Fruit fly (Drosophila melanogaster) whole organism, prepupa: ENCODE results near the gene mio.

Experiments used
- Blimp-1 ChIP-seq: fragments of 200-800 bp; sonication (Bioruptor generic); optimal IDR thresholded peaks from 3 replicates; lab custom pipeline; 2017; ENCODE audit warnings: missing biosample characterization, missing genetic modification characterization, mild to moderate bottlenecking, moderate library complexity, missing genetic modification reagents
- CG10631 ChIP-seq: fragments of 200-800 bp; sonication (Bioruptor generic); optimal IDR thresholded peaks from 2 replicates; lab custom pipeline; 2016; ENCODE audit warnings: missing biosample characterization, missing genetic modification characterization
- CG10669 ChIP-seq: fragments of 200-800 bp; sonication (Bioruptor generic); optimal IDR thresholded peaks from 3 replicates; lab custom pipeline; 2018; ENCODE audit warnings: missing biosample characterization, mild to moderate bottlenecking, missing genetic modification characterization, moderate library complexity
- CG11294 ChIP-seq: fragments of 200-800 bp; sonication (Bioruptor generic); IDR thresholded peaks from 2 replicates; pipeline ENCODE4 v1.3.6; 2022; ENCODE audit warnings: missing biosample characterization, missing genetic modification characterization
- CG11902 ChIP-seq: fragments of 200-800 bp; sonication (Bioruptor generic); optimal IDR thresholded peaks from 3 replicates; lab custom pipeline; 2016; ENCODE audit warnings: missing biosample characterization, missing genetic modification characterization
- CG1621 ChIP-seq: fragments of 200-800 bp; sonication (Bioruptor generic); optimal IDR thresholded peaks from 3 replicates; lab custom pipeline; 2018; ENCODE audit warnings: missing biosample characterization, mild to moderate bottlenecking, missing genetic modification characterization
- CG3032 ChIP-seq: fragments of 200-800 bp; optimal IDR thresholded peaks from 2 replicates; lab custom pipeline; 2019; ENCODE audit warnings: missing biosample characterization, mild to moderate bottlenecking, missing genetic modification characterization, moderate library complexity
- CG31627 ChIP-seq: fragments of 200-800 bp; sonication (Bioruptor generic); optimal IDR thresholded peaks from 3 replicates; lab custom pipeline; 2016; ENCODE audit warnings: missing biosample characterization, missing genetic modification characterization
- CG32006 ChIP-seq: fragments of 200-800 bp; sonication (Bioruptor generic); optimal IDR thresholded peaks from 3 replicates; lab custom pipeline; 2017; ENCODE audit warnings: missing biosample characterization, mild to moderate bottlenecking, missing genetic modification characterization
- CG34406 ChIP-seq: fragments of 200-800 bp; sonication (Bioruptor generic); optimal IDR thresholded peaks from 3 replicates; lab custom pipeline; 2016; ENCODE audit warnings: missing biosample characterization, missing genetic modification characterization
- CG4318 ChIP-seq: fragments of 200-800 bp; sonication (Bioruptor generic); optimal IDR thresholded peaks from 3 replicates; lab custom pipeline; 2017; ENCODE audit warnings: missing biosample characterization, mild to moderate bottlenecking, missing genetic modification characterization
- CG6163 ChIP-seq: fragments of 200-800 bp; sonication (Bioruptor generic); IDR thresholded peaks from 3 replicates; pipeline ENCODE4 v1.3.6; 2022; ENCODE audit warnings: missing biosample characterization, missing genetic modification characterization
- CG6276 ChIP-seq: fragments of 200-800 bp; sonication (Bioruptor generic); optimal IDR thresholded peaks from 2 replicates; lab custom pipeline; 2017; ENCODE audit warnings: missing biosample characterization, mild to moderate bottlenecking, missing genetic modification characterization
- CG6808 ChIP-seq: fragments of 200-800 bp; sonication (Bioruptor generic); optimal IDR thresholded peaks from 3 replicates; lab custom pipeline; 2017; ENCODE audit warnings: missing biosample characterization, missing genetic modification characterization, mild to moderate bottlenecking, moderate library complexity, missing genetic modification reagents
- CG6854 ChIP-seq: fragments of 200-800 bp; sonication (Bioruptor generic); optimal IDR thresholded peaks from 2 replicates; lab custom pipeline; 2017; ENCODE audit warnings: missing biosample characterization, mild to moderate bottlenecking, missing genetic modification characterization
- CG7368 ChIP-seq: fragments of 200-800 bp; sonication (Bioruptor generic); optimal IDR thresholded peaks from 3 replicates; lab custom pipeline; 2016; ENCODE audit warnings: missing biosample characterization, missing genetic modification characterization
- CG8119 ChIP-seq: fragments of 200-800 bp; sonication (Bioruptor generic); IDR thresholded peaks from 3 replicates; pipeline ENCODE4 v1.3.6; 2022; ENCODE audit warnings: missing biosample characterization, missing genetic modification characterization
- CG8319 ChIP-seq: fragments of 200-800 bp; sonication (Bioruptor generic); optimal IDR thresholded peaks from 3 replicates; lab custom pipeline; 2016; ENCODE audit warnings: missing biosample characterization, missing genetic modification characterization
- CG8632 ChIP-seq: fragments of 200-800 bp; sonication (Bioruptor generic); optimal IDR thresholded peaks from 3 replicates; lab custom pipeline; 2016; ENCODE audit warnings: missing biosample characterization, missing genetic modification characterization
- CG9139 ChIP-seq: fragments of 200-800 bp; sonication (Bioruptor generic); optimal IDR thresholded peaks from 3 replicates; lab custom pipeline; 2017; ENCODE audit warnings: missing biosample characterization, mild to moderate bottlenecking, missing genetic modification characterization
- Eip75B ChIP-seq: fragments of 200-800 bp; sonication (Bioruptor generic); optimal IDR thresholded peaks from 3 replicates; lab custom pipeline; 2016; ENCODE audit warnings: missing biosample characterization, missing genetic modification characterization
- Eip78C ChIP-seq: fragments of 200-800 bp; sonication (Bioruptor generic); peaks from one replicate; lab custom pipeline; 2016; ENCODE audit warnings: missing biosample characterization, missing genetic modification characterization
- Eip93F ChIP-seq: fragments of 200-800 bp; sonication (Bioruptor generic); optimal IDR thresholded peaks from 2 replicates; lab custom pipeline; 2016; ENCODE audit warnings: missing biosample characterization, mild to moderate bottlenecking, missing genetic modification characterization
- Ets96B ChIP-seq: fragments of 200-800 bp; optimal IDR thresholded peaks from 2 replicates; lab custom pipeline; 2019; ENCODE audit warnings: missing biosample characterization, mild to moderate bottlenecking, missing genetic modification characterization, moderate library complexity
- Gug ChIP-seq: fragments of 200-800 bp; sonication (Bioruptor generic); IDR thresholded peaks from 2 replicates; pipeline ENCODE4 v1.3.6; 2022; ENCODE audit warnings: missing biosample characterization, missing genetic modification characterization
- Hr38 ChIP-seq: sonication (Bioruptor generic); optimal IDR thresholded peaks from 2 replicates; lab custom pipeline; 2016; ENCODE audit warnings: missing biosample characterization, missing genetic modification characterization
- Hr4 ChIP-seq: fragments of 200-800 bp; sonication (Bioruptor generic); optimal IDR thresholded peaks from 3 replicates; lab custom pipeline; 2016; ENCODE audit warnings: missing biosample characterization, missing genetic modification characterization
- Lpt ChIP-seq: fragments of 200-800 bp; sonication (Bioruptor generic); optimal IDR thresholded peaks from 3 replicates; lab custom pipeline; 2016; ENCODE audit warnings: missing biosample characterization, missing genetic modification characterization
- Met ChIP-seq: fragments of 200-800 bp; sonication (Bioruptor generic); optimal IDR thresholded peaks from 3 replicates; lab custom pipeline; 2016; ENCODE audit warnings: missing biosample characterization, missing genetic modification characterization
- OdsH ChIP-seq: fragments of 200-800 bp; sonication (Bioruptor generic); optimal IDR thresholded peaks from 3 replicates; lab custom pipeline; 2016; ENCODE audit warnings: missing biosample characterization, missing genetic modification characterization
- Smox ChIP-seq: fragments of 200-800 bp; sonication (Bioruptor generic); optimal IDR thresholded peaks from 3 replicates; lab custom pipeline; 2016; ENCODE audit warnings: missing biosample characterization, missing genetic modification characterization
- Sox102F ChIP-seq: fragments of 200-800 bp; sonication (Bioruptor generic); optimal IDR thresholded peaks from 2 replicates; lab custom pipeline; 2016; ENCODE audit warnings: missing biosample characterization, mild to moderate bottlenecking, missing genetic modification characterization
- Sox14 ChIP-seq: fragments of 200-800 bp; sonication (Bioruptor generic); optimal IDR thresholded peaks from 3 replicates; lab custom pipeline; 2016; ENCODE audit warnings: missing biosample characterization, missing genetic modification characterization
- Sox15 ChIP-seq: fragments of 200-800 bp; sonication (Bioruptor generic); optimal IDR thresholded peaks from 3 replicates; lab custom pipeline; 2016; ENCODE audit warnings: missing biosample characterization, missing genetic modification characterization
- achi ChIP-seq: fragments of 200-800 bp; sonication (Bioruptor generic); optimal IDR thresholded peaks from 3 replicates; lab custom pipeline; 2016; ENCODE audit warnings: missing biosample characterization, missing genetic modification characterization
- acj6 ChIP-seq: fragments of 200-800 bp; sonication (Bioruptor generic); optimal IDR thresholded peaks from 3 replicates; lab custom pipeline; 2016; ENCODE audit warnings: missing biosample characterization, missing genetic modification characterization
- cyc ChIP-seq: fragments of 200-800 bp; sonication (Bioruptor generic); optimal IDR thresholded peaks from 3 replicates; lab custom pipeline; 2016; ENCODE audit warnings: missing biosample characterization, missing genetic modification characterization
- dac ChIP-seq: fragments of 200-800 bp; sonication (Bioruptor generic); optimal IDR thresholded peaks from 2 replicates; lab custom pipeline; 2017; ENCODE audit warnings: missing biosample characterization, mild to moderate bottlenecking, missing genetic modification characterization
- dsx ChIP-seq: fragments of 200-800 bp; optimal IDR thresholded peaks from 3 replicates; lab custom pipeline; 2019; ENCODE audit warnings: missing biosample characterization, mild to moderate bottlenecking, missing genetic modification characterization, moderate library complexity; ENCODE audit not compliant: poor library complexity, severe bottlenecking
- eg ChIP-seq: fragments of 200-800 bp; sonication (Bioruptor generic); IDR thresholded peaks from 3 replicates; pipeline ENCODE4 v1.3.6; 2022; ENCODE audit warnings: missing biosample characterization, missing genetic modification characterization
- esn ChIP-seq: fragments of 200-800 bp; sonication (Bioruptor generic); optimal IDR thresholded peaks from 2 replicates; lab custom pipeline; 2016; ENCODE audit warnings: missing biosample characterization, mild to moderate bottlenecking, missing genetic modification characterization, moderate library complexity
- fd85E ChIP-seq: fragments of 200-800 bp; sonication (Bioruptor generic); optimal IDR thresholded peaks from 3 replicates; lab custom pipeline; 2016; ENCODE audit warnings: missing biosample characterization, missing genetic modification characterization
- lz ChIP-seq: fragments of 200-800 bp; sonication (Bioruptor generic); optimal IDR thresholded peaks from 3 replicates; lab custom pipeline; 2016; ENCODE audit warnings: missing biosample characterization, missing genetic modification characterization
- pdm3 ChIP-seq: fragments of 200-800 bp; sonication (Bioruptor generic); optimal IDR thresholded peaks from 3 replicates; lab custom pipeline; 2016; ENCODE audit warnings: missing biosample characterization, missing genetic modification characterization
- salr ChIP-seq, 2 experiments: fragments of 200-800 bp; sonication (Bioruptor generic); optimal IDR thresholded peaks; 3 replicates each; lab custom pipeline; 2016 to 2018; ENCODE audit warnings: missing biosample characterization in 2 of 2, missing genetic modification characterization in 2 of 2, mild to moderate bottlenecking in 1 of 2
- spab ChIP-seq: fragments of 200-800 bp; sonication (Bioruptor generic); optimal IDR thresholded peaks from 2 replicates; lab custom pipeline; 2017; ENCODE audit warnings: missing biosample characterization, mild to moderate bottlenecking, missing genetic modification characterization, missing genetic modification reagents
- svp ChIP-seq: fragments of 200-800 bp; sonication (Bioruptor generic); peaks from one replicate; lab custom pipeline; 2016; ENCODE audit warnings: missing biosample characterization, missing genetic modification characterization
- topi ChIP-seq: fragments of 200-800 bp; sonication (Bioruptor generic); optimal IDR thresholded peaks from 3 replicates; lab custom pipeline; 2016; ENCODE audit warnings: missing biosample characterization, missing genetic modification characterization
- vri ChIP-seq: fragments of 200-800 bp; sonication (Bioruptor generic); optimal IDR thresholded peaks from 3 replicates; lab custom pipeline; 2016; ENCODE audit warnings: missing biosample characterization, mild to moderate bottlenecking, missing genetic modification characterization

Gene mio

DNA sequence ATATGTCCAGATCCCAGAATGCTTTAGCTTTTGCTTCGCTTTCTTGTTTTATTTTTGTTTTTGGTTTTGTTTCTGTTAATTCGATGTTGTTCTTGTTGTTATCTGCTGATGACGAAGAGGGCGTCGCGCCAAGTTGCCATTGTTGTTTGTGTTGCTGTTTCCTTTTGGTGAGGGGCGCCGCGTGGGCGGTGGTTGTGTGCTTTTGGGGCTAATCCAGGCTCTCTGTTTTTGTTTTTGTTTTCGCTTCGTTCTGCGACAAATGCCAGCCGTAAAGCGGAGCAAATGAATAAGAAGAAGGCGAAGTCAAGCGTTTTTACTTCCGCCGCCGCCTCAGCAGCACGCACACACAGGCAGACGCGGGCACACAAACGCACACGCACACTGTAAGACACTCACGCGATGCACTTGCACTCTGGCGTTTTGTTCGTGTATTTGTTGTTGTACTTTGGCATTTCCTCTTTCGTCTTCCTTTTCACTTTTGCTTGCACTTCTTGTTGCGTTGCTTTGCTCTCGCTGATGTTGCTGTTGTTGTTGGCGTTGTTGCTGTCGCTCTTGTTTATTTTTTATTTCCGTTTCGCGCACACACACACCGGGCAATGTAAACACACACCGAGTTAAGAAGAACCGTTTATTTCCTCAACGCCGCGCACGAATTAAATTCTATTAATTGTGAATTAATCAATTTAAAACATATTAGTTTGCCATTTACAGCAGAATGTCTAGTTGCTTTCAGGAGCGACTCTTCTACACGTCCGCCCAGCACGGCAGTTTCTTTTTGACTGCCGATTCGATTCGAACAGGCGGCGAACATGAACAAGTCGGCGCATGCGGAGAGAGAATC, 38.9 kb upstream of the mio start, which contains the start of gene aop (continued):
- TF ChIP-seq CG10631 (GFP tag; lab: Kevin White, UChicago), result no peak
- no peak for TF ChIP-seq Lpt
- peak; percentile 1 for TF ChIP-seq lz (GFP tag; lab: Kevin White, UChicago)
- TF ChIP-seq Eip93F (GFP tag; lab: Kevin White, UChicago), result peak; percentile 55
- no peak for TF ChIP-seq achi (GFP tag; lab: Kevin White, UChicago)
- peak; percentile 69 for TF ChIP-seq Blimp-1 (GFP tag; lab: Kevin White, UChicago)
- peak; percentile 85 for TF ChIP-seq svp (GFP tag; lab: Kevin White, UChicago)
- TF ChIP-seq Eip78C (GFP tag; lab: Kevin White, UChicago), result peak; percentile 68
- TF ChIP-seq salr (GFP tag; optimal IDR thresholded peaks at IDR 0.05; lab: Kevin White, UChicago), result no peak

- TF ChIP-seq CG10669 (GFP tag; lab: Kevin White, UChicago) (no peak), topi (no peak), Hr38 (GFP tag; lab: Kevin White, UChicago) (no peak), fd85E (GFP tag; lab: Kevin White, UChicago) (no peak), Met (GFP tag; lab: Kevin White, UChicago) (no peak), Sox14 (GFP tag; lab: Kevin White, UChicago) (peak; percentile 3), Eip78C (GFP tag; lab: Kevin White, UChicago) (peak; percentile 62), CG11294 (GFP tag; lab: Robert Waterston, UW) (no peak), CG8319 (GFP tag; lab: Kevin White, UChicago) (no peak), Lpt (no peak), CG11902 (GFP tag; lab: Kevin White, UChicago) (no peak), CG6854 (GFP tag; lab: Kevin White, UChicago) (no peak), CG31627 (GFP tag; lab: Kevin White, UChicago) (no peak), Eip93F (GFP tag; lab: Kevin White, UChicago) (no peak), Gug (GFP tag; lab: Robert Waterston, UW) (no peak), CG8119 (GFP tag; lab: Robert Waterston, UW) (peak; percentile 50), pdm3 (peak; percentile 11), Sox15 (GFP tag; lab: Kevin White, UChicago) (no peak), CG6276 (no peak), dsx (GFP tag; lab: Kevin White, UChicago) (no peak), CG9139 (GFP tag; lab: Kevin White, UChicago) (no peak), CG6163 (no peak), dac (no peak), vri (no peak), OdsH (peak; percentile 56), CG4318 (no peak), CG1621 (no peak), acj6 (GFP tag; lab: Kevin White, UChicago) (peak; percentile 40), CG6808 (GFP tag; lab: Kevin White, UChicago) (no peak), CG32006 (GFP tag; lab: Kevin White, UChicago) (peak; percentile 14), CG10631 (GFP tag; lab: Kevin White, UChicago) (peak; percentile 24), Hr4 (GFP tag; lab: Kevin White, UChicago) (peak; percentile 69), Sox102F (GFP tag; lab: Kevin White, UChicago) (no peak), svp (GFP tag; lab: Kevin White, UChicago) (peak; percentile 67), CG3032 (tag; lab: Kevin White, UChicago) (no peak), CG8632 (GFP tag; lab: Kevin White, UChicago) (no peak), salr (GFP tag; optimal IDR thresholded peaks at IDR 0.05; lab: Kevin White, UChicago) (no peak), eg (no peak), CG7368 (GFP tag; lab: Kevin White, UChicago) (no peak), cyc (GFP tag; lab: Kevin White, UChicago) (no peak), spab (GFP tag; lab: Kevin White, UChicago) (no peak), Eip75B (GFP tag; lab: Kevin White, UChicago) (no peak), esn (GFP tag; lab: Kevin White, UChicago) (no peak), Ets96B (tag; lab: Kevin White, UChicago) (no peak), CG34406 (GFP tag; lab: Kevin White, UChicago) (no peak), Smox (GFP tag; lab: Kevin White, UChicago) (no peak)
Observed at dm6 chr2L:2178810-2179143, 38.3 kb upstream of the mio start.
